Worm (Caenorhabditis elegans) whole organism, L4/young adult: ENCODE data around the gene gba-2.
"Not testable (repeated sequence)": the region's sequence is repeated elsewhere in the genome, so short reads cannot be mapped to it uniquely, and the experiment has no call there.

Experiments
- W03F9.2 ChIP-seq: fragments of 150-350 bp; optimal IDR thresholded peaks from 2 replicates; lab custom pipeline; 2014; ENCODE audit warnings: missing biosample characterization, missing genetic modification characterization
- dao-5 ChIP-seq: sonication (generic microtip); optimal IDR thresholded peaks from 2 replicates; lab custom pipeline; 2016; ENCODE audit warnings: missing genotype, missing genetic modification characterization, moderate library complexity, missing compliant biosample characterization
- him-1 ChIP-seq: sonication (generic microtip); optimal IDR thresholded peaks from 2 replicates; lab custom pipeline; 2016; ENCODE audit warnings: missing genotype, missing genetic modification reagents, missing genetic modification characterization, missing compliant biosample characterization

gba-2 gene

ce11 chrII:2186329-2186728 lies at the start of gene gba-2:
gba-2 (minus strand) TSS chrII:2186434.
- TF ChIP-seq him-1 (tag; lab: Kevin White, UChicago): no peak
- no peak for TF ChIP-seq dao-5 (tag; lab: Kevin White, UChicago)
- no peak for TF ChIP-seq W03F9.2 (tag; lab: Kevin White, UChicago)

ce11 chrII:2233240-2233639 lies 47.0 kb upstream of the gba-2 start, which contains the start of gene cct-3:
cct-3 (plus strand) TSS chrII:2233540.
- no peak for TF ChIP-seq dao-5 (tag; lab: Kevin White, UChicago)
- no peak for TF ChIP-seq him-1 (tag; lab: Kevin White, UChicago)
- TF ChIP-seq W03F9.2 (tag; lab: Kevin White, UChicago): no peak

- TF ChIP-seq W03F9.2, dao-5, him-1 (tag; lab: Kevin White, UChicago): not testable (repeated sequence)
Observed at ce11 chrII:2232429-2232828, 46.2 kb upstream of the gba-2 start, which contains the start of gene F54A3.6. F54A3.6 (minus strand) TSS chrII:2232470.

- TF ChIP-seq him-1 (tag; lab: Kevin White, UChicago) (no peak), dao-5 (tag; lab: Kevin White, UChicago) (no peak), W03F9.2 (tag; lab: Kevin White, UChicago) (no peak)
Observed at ce11 chrII:2230368-2230767, 44.1 kb upstream of the gba-2 start.

- TF ChIP-seq him-1 (tag; lab: Kevin White, UChicago) (no peak), W03F9.2 (tag; lab: Kevin White, UChicago) (no peak), dao-5 (tag; lab: Kevin White, UChicago) (no peak)
Observed at ce11 chrII:2225608-2226007, 39.4 kb upstream of the gba-2 start, which contains the start of gene F54A3.5. F54A3.5 (minus strand) TSS chrII:2225708.

ce11 chrII:2223467-2223866 lies 37.2 kb upstream of the gba-2 start, which contains the start of gene cbs-2:
cbs-2 (minus strand) TSS chrII:2223567.
- TF ChIP-seq him-1 (tag; lab: Kevin White, UChicago): no peak
- TF ChIP-seq W03F9.2 (tag; lab: Kevin White, UChicago): no peak
- no peak for TF ChIP-seq dao-5 (tag; lab: Kevin White, UChicago)

- TF ChIP-seq dao-5 (tag; lab: Kevin White, UChicago) (no peak), him-1 (tag; lab: Kevin White, UChicago) (no peak), W03F9.2 (tag; lab: Kevin White, UChicago) (no peak)
Observed at ce11 chrII:2221196-2221896, 35.1 kb upstream of the gba-2 start.

- TF ChIP-seq dao-5 (tag; lab: Kevin White, UChicago) (no peak), W03F9.2 (tag; lab: Kevin White, UChicago) (no peak), him-1 (tag; lab: Kevin White, UChicago) (no peak)
Observed at ce11 chrII:2219880-2220279, 33.6 kb upstream of the gba-2 start, which contains the start of gene Y59C2A.3. Y59C2A.3 (minus strand) TSS chrII:2219921.

- no peak for TF ChIP-seq W03F9.2 (tag; lab: Kevin White, UChicago)
- TF ChIP-seq him-1 (tag; lab: Kevin White, UChicago): no peak
- no peak for TF ChIP-seq dao-5 (tag; lab: Kevin White, UChicago)
Observed at ce11 chrII:2216940-2217664, 30.9 kb upstream of the gba-2 start.

ce11 chrII:2215512-2215911 lies 29.3 kb upstream of the gba-2 start:
- TF ChIP-seq dao-5 (tag; lab: Kevin White, UChicago): no peak
- TF ChIP-seq W03F9.2 (tag; lab: Kevin White, UChicago): no peak
- no peak for TF ChIP-seq him-1 (tag; lab: Kevin White, UChicago)

ce11 chrII:2207812-2208211 lies 21.6 kb upstream of the gba-2 start, which contains the start of gene Y59C2A.1:
Y59C2A.1 (plus strand) TSS chrII:2208112.
- TF ChIP-seq W03F9.2 (tag; lab: Kevin White, UChicago) (no peak), dao-5 (tag; lab: Kevin White, UChicago) (no peak), him-1 (tag; lab: Kevin White, UChicago) (no peak)

ce11 chrII:2206064-2206722 lies 20.0 kb upstream of the gba-2 start:
- TF ChIP-seq W03F9.2 (tag; lab: Kevin White, UChicago) (no peak), dao-5 (tag; lab: Kevin White, UChicago) (no peak), him-1 (tag; lab: Kevin White, UChicago) (no peak)

- no peak for TF ChIP-seq him-1 (tag; lab: Kevin White, UChicago)
- no peak for TF ChIP-seq dao-5 (tag; lab: Kevin White, UChicago)
- no peak for TF ChIP-seq W03F9.2 (tag; lab: Kevin White, UChicago)
Observed at ce11 chrII:2204077-2204476, 17.8 kb upstream of the gba-2 start, which contains the start of gene Y59C2A.2. Y59C2A.2 (minus strand) TSS chrII:2204137.
